Fruit fly (Drosophila melanogaster) whole organism, pupa: Measurements from ENCODE around the gene CG32052.

Experiments
- CG12605 ChIP-seq: fragments of 200-800 bp; sonication (Bioruptor generic); IDR thresholded peaks from 2 replicates; pipeline ENCODE4 v1.3.6; 2022; ENCODE audit warnings: missing biosample characterization, missing genetic modification characterization
- EcR ChIP-seq: fragments of 200-800 bp; sonication (Bioruptor generic); optimal IDR thresholded peaks from 3 replicates; lab custom pipeline; 2019; ENCODE audit warnings: missing biosample characterization, missing genetic modification characterization, mild to moderate bottlenecking, moderate library complexity, missing genetic modification reagents

- peak; percentile 90 for TF ChIP-seq CG12605 (GFP tag; lab: Robert Waterston, UW)
- no peak for TF ChIP-seq EcR (GFP tag; lab: Kevin White, UChicago)
Measured at dm6 chr3L:9744060-9744549, 42.7 kb upstream of the CG32052 start.
